Fruit fly (Drosophila melanogaster) whole organism, embryonic: ENCODE data around the gene nwk.

Experiments
- Antp ChIP-seq: fragments of 200-800 bp; sonication (Bioruptor generic); optimal IDR thresholded peaks from 3 replicates; lab custom pipeline; 2016; ENCODE audit warnings: missing biosample characterization, missing genetic modification characterization
- Atf3 ChIP-seq: fragments of 200-800 bp; sonication (Bioruptor generic); optimal IDR thresholded peaks from 3 replicates; lab custom pipeline; 2016; ENCODE audit warnings: missing biosample characterization, missing genetic modification characterization
- C15 ChIP-seq: fragments of 200-800 bp; sonication (Bioruptor generic); IDR thresholded peaks from 3 replicates; pipeline ENCODE4 v1.3.6; 2022; ENCODE audit warnings: missing biosample characterization, missing genetic modification characterization
- CG1024 ChIP-seq: fragments of 200-800 bp; sonication (Bioruptor generic); IDR thresholded peaks from 2 replicates; pipeline ENCODE4 v1.3.6; 2022; ENCODE audit warnings: missing biosample characterization, missing genetic modification characterization
- CG10654 ChIP-seq: fragments of 200-800 bp; sonication (Bioruptor generic); optimal IDR thresholded peaks from 2 replicates; lab custom pipeline; 2016; ENCODE audit warnings: missing biosample characterization, missing genetic modification characterization
- CG11560 ChIP-seq: fragments of 200-800 bp; sonication (Bioruptor generic); IDR thresholded peaks from 3 replicates; pipeline ENCODE4 v1.3.6; 2022; ENCODE audit warnings: missing biosample characterization, missing genetic modification characterization
- CG12155 ChIP-seq: fragments of 200-800 bp; sonication (Bioruptor generic); optimal IDR thresholded peaks from 3 replicates; lab custom pipeline; 2016; ENCODE audit warnings: missing biosample characterization, missing genetic modification characterization
- CG12219 ChIP-seq: fragments of 200-800 bp; sonication (Bioruptor generic); optimal IDR thresholded peaks from 3 replicates; lab custom pipeline; 2018; ENCODE audit warnings: missing biosample characterization, mild to moderate bottlenecking, missing genetic modification characterization
- CG12391 ChIP-seq: fragments of 200-800 bp; sonication (Bioruptor generic); optimal IDR thresholded peaks from 3 replicates; lab custom pipeline; 2018; ENCODE audit warnings: missing biosample characterization, mild to moderate bottlenecking, missing genetic modification characterization, moderate library complexity
- CG14860 ChIP-seq: fragments of 200-800 bp; sonication (Bioruptor generic); IDR thresholded peaks from 3 replicates; pipeline ENCODE4 v1.3.6; 2022; ENCODE audit warnings: missing biosample characterization, missing genetic modification characterization; ENCODE audit not compliant: partially characterized antibody
- CG15601 ChIP-seq: fragments of 200-800 bp; sonication (Bioruptor generic); optimal IDR thresholded peaks from 3 replicates; lab custom pipeline; 2019; ENCODE audit warnings: missing biosample characterization, mild to moderate bottlenecking, missing genetic modification characterization, moderate library complexity
- CG17385 ChIP-seq: fragments of 200-800 bp; sonication (Bioruptor generic); optimal IDR thresholded peaks from 3 replicates; lab custom pipeline; 2018; ENCODE audit warnings: missing biosample characterization, mild to moderate bottlenecking, missing genetic modification characterization
- CG17802 ChIP-seq: fragments of 200-800 bp; sonication (Bioruptor generic); optimal IDR thresholded peaks from 2 replicates; lab custom pipeline; 2018; ENCODE audit warnings: missing biosample characterization, mild to moderate bottlenecking, missing genetic modification characterization, moderate library complexity
- CG1832 ChIP-seq: fragments of 200-800 bp; sonication (Bioruptor generic); optimal IDR thresholded peaks from 2 replicates; lab custom pipeline; 2017; ENCODE audit warnings: missing biosample characterization, mild to moderate bottlenecking, missing genetic modification characterization, inconsistent platforms
- CG18764 ChIP-seq: fragments of 200-800 bp; sonication (Bioruptor generic); optimal IDR thresholded peaks from 3 replicates; lab custom pipeline; 2016; ENCODE audit warnings: missing biosample characterization, missing genetic modification characterization
- CG2129 ChIP-seq: fragments of 200-800 bp; sonication (Bioruptor generic); IDR thresholded peaks from 2 replicates; pipeline ENCODE4 v1.3.6; 2022; ENCODE audit warnings: missing biosample characterization, missing genetic modification characterization; ENCODE audit not compliant: partially characterized antibody
- CG31388 ChIP-seq: fragments of 200-800 bp; sonication (Bioruptor generic); optimal IDR thresholded peaks from 2 replicates; lab custom pipeline; 2016; ENCODE audit warnings: missing biosample characterization, missing genetic modification characterization
- CG34376 ChIP-seq: fragments of 200-800 bp; sonication (Bioruptor generic); optimal IDR thresholded peaks from 2 replicates; lab custom pipeline; 2018; ENCODE audit warnings: missing biosample characterization, mild to moderate bottlenecking, missing genetic modification characterization
- CG3995 ChIP-seq: fragments of 200-800 bp; sonication (Bioruptor generic); optimal IDR thresholded peaks from 3 replicates; lab custom pipeline; 2016; ENCODE audit warnings: missing biosample characterization, missing genetic modification characterization
- CG4282 ChIP-seq: fragments of 200-800 bp; sonication (Bioruptor generic); optimal IDR thresholded peaks from 2 replicates; lab custom pipeline; 2016; ENCODE audit warnings: missing biosample characterization, missing genetic modification characterization
- CG43689 ChIP-seq: fragments of 200-800 bp; sonication (Bioruptor generic); IDR thresholded peaks from 2 replicates; pipeline ENCODE4 v1.3.6; 2022; ENCODE audit warnings: missing biosample characterization, missing genetic modification characterization
- CG4617 ChIP-seq: fragments of 200-800 bp; sonication (Bioruptor generic); optimal IDR thresholded peaks from 3 replicates; lab custom pipeline; 2016; ENCODE audit warnings: missing biosample characterization, missing genetic modification characterization, borderline replicate concordance
- CG7357 ChIP-seq: fragments of 200-800 bp; sonication (Bioruptor generic); IDR thresholded peaks from 3 replicates; pipeline ENCODE4 v1.3.6; 2022; ENCODE audit warnings: missing biosample characterization, missing genetic modification characterization
- CTCF ChIP-seq: fragments of 200-800 bp; sonication (Bioruptor generic); optimal IDR thresholded peaks from 2 replicates; lab custom pipeline; 2017; ENCODE audit warnings: missing biosample characterization, mild to moderate bottlenecking, missing genetic modification characterization, moderate library complexity
- Dref ChIP-seq: fragments of 200-800 bp; sonication (Bioruptor generic); IDR thresholded peaks from 2 replicates; pipeline ENCODE4 v1.3.6; 2022; ENCODE audit warnings: missing biosample characterization, missing genetic modification characterization
- H15 ChIP-seq: fragments of 200-800 bp; sonication (Bioruptor generic); IDR thresholded peaks from 3 replicates; pipeline ENCODE4 v1.3.6; 2022; ENCODE audit warnings: missing biosample characterization, missing genetic modification characterization
- Hand ChIP-seq: fragments of 200-800 bp; sonication (Bioruptor generic); optimal IDR thresholded peaks from 2 replicates; lab custom pipeline; 2017; ENCODE audit warnings: mild to moderate bottlenecking, missing biosample characterization, missing genetic modification reagents, missing genetic modification characterization
- Mad ChIP-seq: fragments of 200-800 bp; sonication (Bioruptor generic); optimal IDR thresholded peaks from 2 replicates; lab custom pipeline; 2016; ENCODE audit warnings: missing biosample characterization, missing genetic modification characterization
- Max ChIP-seq: fragments of 200-800 bp; sonication (Bioruptor generic); optimal IDR thresholded peaks from 2 replicates; lab custom pipeline; 2016; ENCODE audit warnings: missing biosample characterization, mild to moderate bottlenecking, missing genetic modification characterization
- Med ChIP-seq: fragments of 200-800 bp; sonication (Bioruptor generic); peaks from one replicate; lab custom pipeline; 2016; ENCODE audit warnings: missing biosample characterization, missing genetic modification characterization, mild to moderate bottlenecking, inconsistent platforms, moderate library complexity
- Meics ChIP-seq: fragments of 200-800 bp; sonication (Bioruptor generic); optimal IDR thresholded peaks from 2 replicates; lab custom pipeline; 2017; ENCODE audit warnings: missing biosample characterization, mild to moderate bottlenecking, missing genetic modification characterization
- Sox102F ChIP-seq: fragments of 200-800 bp; sonication (Bioruptor generic); optimal IDR thresholded peaks from 2 replicates; lab custom pipeline; 2018; ENCODE audit warnings: missing biosample characterization, mild to moderate bottlenecking, missing genetic modification characterization, moderate library complexity
- Trl ChIP-seq, 3 experiments: fragments of >200 bp in 2 of 3; fragments of 200-800 bp in 1 of 3; sonication (Bioruptor generic) in 1 of 3; optimal IDR thresholded peaks; 2 replicates in 1 of 3; 3 replicates in 2 of 3; lab custom pipeline; 2016 to 2017; ENCODE audit warnings: missing biosample characterization in 1 of 3, missing genetic modification characterization in 1 of 3
- bab2 ChIP-seq: fragments of 200-800 bp; sonication (Bioruptor generic); optimal IDR thresholded peaks from 2 replicates; lab custom pipeline; 2016; ENCODE audit warnings: missing biosample characterization, missing genetic modification characterization
- bigmax ChIP-seq: fragments of 200-800 bp; sonication (Bioruptor generic); optimal IDR thresholded peaks from 2 replicates; lab custom pipeline; 2018; ENCODE audit warnings: missing biosample characterization, mild to moderate bottlenecking, missing genetic modification characterization
- chm ChIP-seq: fragments of 200-800 bp; sonication (Bioruptor generic); IDR thresholded peaks from 2 replicates; pipeline ENCODE4 v1.3.6; 2022; ENCODE audit warnings: missing biosample characterization, missing genetic modification characterization
- chn ChIP-seq: fragments of 200-800 bp; sonication (Bioruptor generic); optimal IDR thresholded peaks from 2 replicates; lab custom pipeline; 2016; ENCODE audit warnings: missing biosample characterization, missing genetic modification characterization
- ci ChIP-seq: fragments of 200-800 bp; sonication (Bioruptor generic); IDR thresholded peaks from 3 replicates; pipeline ENCODE4 v1.3.6; 2022; ENCODE audit warnings: missing biosample characterization, missing genetic modification characterization
- dan ChIP-seq: fragments of 200-800 bp; sonication (Bioruptor generic); IDR thresholded peaks from 2 replicates; pipeline ENCODE4 v1.3.6; 2022; ENCODE audit warnings: missing biosample characterization, missing genetic modification characterization
- dpn ChIP-seq, 2 experiments: fragments of 200-800 bp; sonication (Bioruptor generic); optimal IDR thresholded peaks; 3 replicates each; lab custom pipeline; 2016; ENCODE audit warnings: missing biosample characterization in 2 of 2, missing genetic modification characterization in 2 of 2
- ftz-f1 ChIP-seq: fragments of 200-800 bp; sonication (Bioruptor generic); optimal IDR thresholded peaks from 2 replicates; lab custom pipeline; 2016; ENCODE audit warnings: missing biosample characterization, missing genetic modification characterization
- gfzf ChIP-seq: fragments of 200-800 bp; sonication (Bioruptor generic); optimal IDR thresholded peaks from 2 replicates; lab custom pipeline; 2016; ENCODE audit warnings: missing biosample characterization, mild to moderate bottlenecking, missing genetic modification characterization, moderate library complexity
- hbn ChIP-seq: fragments of 200-800 bp; sonication (Bioruptor generic); IDR thresholded peaks from 2 replicates; pipeline ENCODE4 v1.3.6; 2022; ENCODE audit warnings: missing biosample characterization, missing genetic modification characterization; ENCODE audit not compliant: partially characterized antibody
- her ChIP-seq: fragments of 200-800 bp; sonication (Bioruptor generic); optimal IDR thresholded peaks from 2 replicates; lab custom pipeline; 2016; ENCODE audit warnings: missing biosample characterization, missing genetic modification characterization
- kah ChIP-seq: fragments of 200-800 bp; sonication (Bioruptor generic); optimal IDR thresholded peaks from 2 replicates; lab custom pipeline; 2018; ENCODE audit warnings: missing biosample characterization, mild to moderate bottlenecking, missing genetic modification characterization
- lov ChIP-seq, 2 experiments: fragments of 200-800 bp in 1 of 2; fragments of >200 bp in 1 of 2; sonication (Bioruptor generic) in 1 of 2; IDR thresholded peaks in 1 of 2; optimal IDR thresholded peaks in 1 of 2; 2 replicates in 1 of 2; 3 replicates in 1 of 2; pipeline versions ENCODE4 v1.3.6 to Lab custom; 2017 to 2022; ENCODE audit warnings: missing biosample characterization in 1 of 2, missing genetic modification characterization in 1 of 2
- pfk ChIP-seq: fragments of 200-800 bp; sonication (Bioruptor generic); optimal IDR thresholded peaks from 2 replicates; lab custom pipeline; 2018; ENCODE audit warnings: missing biosample characterization, mild to moderate bottlenecking, missing genetic modification characterization, moderate library complexity
- scrt ChIP-seq: fragments of 200-800 bp; sonication (Bioruptor generic); optimal IDR thresholded peaks from 2 replicates; lab custom pipeline; 2018; ENCODE audit warnings: missing biosample characterization, mild to moderate bottlenecking, missing genetic modification characterization, moderate library complexity
- slbo ChIP-seq: fragments of 200-800 bp; sonication (Bioruptor generic); IDR thresholded peaks from 2 replicates; pipeline ENCODE4 v1.3.6; 2022; ENCODE audit warnings: missing biosample characterization, missing genetic modification characterization
- wdn ChIP-seq: fragments of 200-800 bp; sonication (Bioruptor generic); IDR thresholded peaks from 2 replicates; pipeline ENCODE4 v1.3.6; 2022; ENCODE audit warnings: missing biosample characterization, missing genetic modification characterization
- zfh1 ChIP-seq: fragments of 200-800 bp; sonication (Bioruptor generic); IDR thresholded peaks from 3 replicates; pipeline ENCODE4 v1.3.6; 2022; ENCODE audit warnings: missing biosample characterization, missing genetic modification characterization

Gene nwk

dm6 chr3L:9134349-9134748 is 3.3 kb upstream of the nwk start, which contains the start of the genes bol and Dhpr (continued):
- TF ChIP-seq dpn (GFP tag; optimal IDR thresholded peaks at IDR 0.05; lab: Kevin White, UChicago) (peak in 1 of 2 experiments; percentile 3), CG1832 (GFP tag; lab: Kevin White, UChicago) (peak; percentile 67), CG1024 (no peak), pfk (peak; percentile 0), CG17802 (tag; lab: Kevin White, UChicago) (no peak), slbo (GFP tag; lab: Robert Waterston, UW) (no peak), kah (peak; percentile 96), bab2 (GFP tag; lab: Kevin White, UChicago) (no peak), her (peak; percentile 50), CG11560 (tag; lab: Robert Waterston, UW) (no peak), CG10654 (GFP tag; lab: Kevin White, UChicago) (no peak), CG31388 (GFP tag; lab: Kevin White, UChicago) (no peak), Hand (GFP tag; lab: Kevin White, UChicago) (no peak), CG12155 (GFP tag; lab: Kevin White, UChicago) (peak; percentile 87), ci (peak; percentile 67; the same call in 2 of the 3 replicates), C15 (GFP tag; lab: Robert Waterston, UW) (no peak), Med (GFP tag; lab: Kevin White, UChicago) (peak; percentile 81), CG7357 (no peak), CG15601 (tag; lab: Kevin White, UChicago) (no peak), scrt (peak; percentile 99), bigmax (GFP tag; lab: Kevin White, UChicago) (no peak), ftz-f1 (GFP tag; lab: Kevin White, UChicago) (no peak), CG2129 (no peak), lov (optimal IDR thresholded peaks at IDR 0.05; lab: Kevin White, UChicago) (no peak), lov (GFP tag; IDR thresholded peaks at IDR 0.05; lab: Robert Waterston, UW) (peak; percentile 59; the same call in 1 of the 3 replicates), Max (GFP tag; lab: Kevin White, UChicago) (peak; percentile 16), Dref (peak; percentile 42), dan (GFP tag; lab: Robert Waterston, UW) (no peak), CG12391 (peak; percentile 12), CG4617 (GFP tag; lab: Kevin White, UChicago) (peak; percentile 81), chn (GFP tag; lab: Kevin White, UChicago) (no peak), CG12219 (GFP tag; lab: Kevin White, UChicago) (no peak), Atf3 (GFP tag; lab: Kevin White, UChicago) (no peak), H15 (GFP tag; lab: Robert Waterston, UW) (no peak), CG34376 (GFP tag; lab: Kevin White, UChicago) (peak; percentile 52), CTCF (GFP tag; lab: Kevin White, UChicago) (peak; percentile 30), Meics (peak; percentile 3), CG3995 (GFP tag; lab: Kevin White, UChicago) (no peak), wdn (GFP tag; lab: Robert Waterston, UW) (no peak), gfzf (GFP tag; lab: Kevin White, UChicago) (peak; percentile 98), CG17385 (GFP tag; lab: Kevin White, UChicago) (peak; percentile 6), Mad (GFP tag; lab: Kevin White, UChicago) (peak; percentile 0), chm (GFP tag; lab: Robert Waterston, UW) (peak; percentile 42; the same call in 1 of the 2 replicates), Antp (GFP tag; lab: Kevin White, UChicago) (peak; percentile 20), zfh1 (GFP tag; lab: Robert Waterston, UW) (peak; percentile 4; the same call in 1 of the 3 replicates), Trl (optimal IDR thresholded peaks at IDR 0.05; lab: Kevin White, UChicago) (peak in 1 of 2 experiments; percentile 23), Trl (GFP tag; optimal IDR thresholded peaks at IDR 0.05; lab: Kevin White, UChicago) (no peak), Sox102F (no peak), CG43689 (GFP tag; lab: Robert Waterston, UW) (no peak), CG14860 (no peak), hbn (GFP tag; lab: Robert Waterston, UW) (peak; percentile 43; the same call in 1 of the 2 replicates), CG4282 (GFP tag; lab: Kevin White, UChicago) (no peak), CG18764 (no peak)
